Worm (Caenorhabditis elegans): ENCODE measurements around the gene col-84.

ce11 chrII:11838353-11838752, 30.0 kb upstream of the col-84 start:
- TF ChIP-seq nhr-76 (tag; optimal IDR thresholded peaks at IDR 0.05): no peak
- TF ChIP-seq fkh-10 (GFP tag; optimal IDR thresholded peaks at IDR 0.05): no peak
- no peak for TF ChIP-seq nhr-11 (tag; optimal IDR thresholded peaks at IDR 0.05)

Data from whole organism, L4 larva.